Worm (Caenorhabditis elegans): Measurements from ENCODE around the gene lmp-2.
A peak's percentile ranks its signal among the peaks of the same experiment; 100 is the strongest.

The lmp-2 gene

DNA sequence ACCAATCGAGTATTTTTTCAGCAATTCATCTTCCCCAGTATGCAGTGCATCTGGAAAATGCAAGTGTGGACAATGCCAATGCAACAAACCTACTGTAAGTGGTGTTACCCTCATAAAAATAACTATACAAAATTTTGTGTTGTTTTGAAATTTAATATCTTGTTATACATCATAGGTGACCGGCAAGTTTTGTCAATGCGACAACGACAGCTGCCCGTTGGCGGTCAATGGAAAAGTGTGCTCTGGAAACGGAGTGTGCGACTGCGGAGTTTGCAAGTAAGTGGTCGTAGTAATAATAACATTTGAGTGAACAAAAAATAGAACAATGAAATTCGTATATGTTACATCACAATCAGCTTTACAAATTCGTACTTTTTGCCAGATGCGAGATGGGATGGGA is 10.2 kb upstream of the lmp-2 start:
- TF ChIP-seq madf-10 (tag; optimal IDR thresholded peaks at IDR 0.05) (no peak), attf-5 (GFP tag; optimal IDR thresholded peaks at IDR 0.05) (no peak), ztf-26 (tag; optimal IDR thresholded peaks at IDR 0.05) (no peak), ekl-4 (GFP tag; IDR thresholded peaks at IDR 0.05) (no peak), mel-28 (tag; optimal IDR thresholded peaks at IDR 0.05; ENCODE audit: borderline replicate concordance) (no peak)

DNA sequence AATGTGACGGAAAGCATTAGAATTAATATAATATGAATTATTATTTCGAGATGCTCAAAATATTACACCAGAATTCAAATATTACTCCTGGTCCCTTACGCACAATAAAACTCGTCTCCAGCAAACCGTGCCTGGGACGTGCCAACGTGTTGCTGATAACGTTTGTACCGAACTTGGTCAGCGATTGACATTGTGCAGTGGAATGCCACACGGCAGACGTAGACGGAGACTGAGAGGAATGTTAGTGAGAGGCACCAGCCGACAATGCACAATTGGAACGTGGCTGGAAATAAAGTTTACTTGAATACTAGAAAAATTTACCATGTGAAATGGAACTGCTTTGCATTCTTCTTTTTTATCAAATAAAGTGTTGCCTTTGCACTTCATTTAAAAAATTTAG is 8.2 kb upstream of the lmp-2 start:
- TF ChIP-seq nhr-80 (tag; optimal IDR thresholded peaks at IDR 0.05) (peak; percentile 87), let-607 (tag; optimal IDR thresholded peaks at IDR 0.05) (peak in 1 of 2 experiments; percentile 73), Y95B8A.8 (GFP tag; IDR thresholded peaks at IDR 0.05) (no peak), attf-6 (GFP tag; IDR thresholded peaks at IDR 0.05) (no peak), ekl-4 (GFP tag; IDR thresholded peaks at IDR 0.05) (no peak), gei-17 (GFP tag; optimal IDR thresholded peaks at IDR 0.05) (no peak), Y67H2A.10 (GFP tag; conservative IDR thresholded peaks at IDR 0.05) (no peak), ceh-91 (GFP tag; IDR thresholded peaks at IDR 0.05) (no peak)

DNA sequence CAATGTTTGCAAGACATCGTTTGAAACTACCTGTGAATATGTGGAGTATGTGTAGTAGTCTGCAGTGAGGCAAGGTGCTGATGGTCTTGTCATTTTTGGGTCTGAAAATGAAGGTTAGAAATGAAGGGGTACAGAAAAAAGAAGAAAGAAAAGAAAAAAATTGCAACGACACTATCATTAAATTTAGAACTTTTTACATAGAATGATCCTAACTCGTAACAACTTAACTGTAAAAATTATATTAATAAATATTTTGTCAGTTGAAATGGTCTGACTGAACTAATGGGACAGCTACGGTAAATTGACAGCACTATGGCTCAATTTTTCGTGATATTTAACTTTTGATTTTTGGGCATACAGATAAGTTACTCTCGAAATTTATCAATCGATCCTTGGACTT is 6.1 kb upstream of the lmp-2 start, which contains the start of gene C05D9.7:
Gene C05D9.7, minus strand, starts transcription at position 101 of the 400 bp plus-strand sequence.
- TF ChIP-seq egl-18 (GFP tag; IDR thresholded peaks at IDR 0.05) (no peak), repo-1 (tag; optimal IDR thresholded peaks at IDR 0.05) (no peak), ets-4 (GFP tag; optimal IDR thresholded peaks at IDR 0.05) (no peak), mel-28 (tag; optimal IDR thresholded peaks at IDR 0.05; ENCODE audit: borderline replicate concordance) (no peak), ceh-100 (GFP tag; IDR thresholded peaks at IDR 0.05) (no peak), sdz-38 (tag; optimal IDR thresholded peaks at IDR 0.05) (no peak), F33H1.4 (GFP tag; IDR thresholded peaks at IDR 0.05) (no peak), F57A8.1 (GFP tag; optimal IDR thresholded peaks at IDR 0.05) (no peak), tbx-9 (tag; optimal IDR thresholded peaks at IDR 0.05; ENCODE audit: borderline replicate concordance) (no peak), nfya-1 (tag; optimal IDR thresholded peaks at IDR 0.05; ENCODE audit: borderline replicate concordance, insufficient read depth) (no peak), let-526 (GFP tag; IDR thresholded peaks at IDR 0.05) (no peak)

DNA sequence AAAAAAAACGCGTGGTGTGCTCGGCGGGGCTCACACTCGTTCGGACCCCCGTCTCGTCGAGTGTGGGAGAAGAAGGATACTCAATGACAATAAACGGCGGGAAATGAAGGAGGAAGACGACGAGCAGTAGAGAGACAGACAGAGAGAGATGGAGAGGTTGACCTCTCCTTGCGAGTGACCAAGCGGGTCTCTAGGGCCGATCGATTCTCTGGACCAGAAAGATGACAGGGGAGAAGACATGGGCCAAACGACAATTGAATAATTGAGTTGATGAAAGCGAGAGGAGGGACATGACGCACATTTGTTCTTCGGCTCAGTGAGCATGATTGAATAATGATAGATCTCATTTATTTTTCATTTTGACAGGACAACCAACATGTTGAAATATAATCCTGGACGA is 5.1 kb upstream of the lmp-2 start:
- TF ChIP-seq cebp-1 (GFP tag; IDR thresholded peaks at IDR 0.05) (no peak), cebp-1 (tag; optimal IDR thresholded peaks at IDR 0.05) (peak; percentile 18), B0019.2 (GFP tag; conservative IDR thresholded peaks at IDR 0.05) (no peak)

DNA sequence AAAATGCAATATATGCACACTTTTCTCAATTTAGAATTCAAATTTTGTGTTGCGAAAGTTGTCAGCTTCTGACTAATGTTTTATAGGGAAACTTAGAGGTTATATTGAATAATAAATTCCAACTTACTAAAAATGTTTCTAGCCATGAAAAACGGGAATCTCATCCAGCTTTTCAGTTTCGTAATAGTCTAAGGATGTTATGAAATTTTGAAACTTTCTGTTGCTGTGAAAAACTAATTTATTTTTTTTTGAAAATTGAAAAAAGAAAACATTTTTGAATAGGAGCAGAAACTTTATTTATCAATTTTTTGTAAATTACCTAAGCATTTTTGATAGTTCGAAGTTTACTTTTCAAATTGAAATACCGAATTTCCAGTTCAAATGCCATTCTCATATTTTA is 3.8 kb upstream of the lmp-2 start:
- TF ChIP-seq cebp-1 (GFP tag; IDR thresholded peaks at IDR 0.05) (no peak), cebp-1 (tag; optimal IDR thresholded peaks at IDR 0.05) (peak; percentile 66), F10E7.11 (tag; optimal IDR thresholded peaks at IDR 0.05) (no peak)

DNA sequence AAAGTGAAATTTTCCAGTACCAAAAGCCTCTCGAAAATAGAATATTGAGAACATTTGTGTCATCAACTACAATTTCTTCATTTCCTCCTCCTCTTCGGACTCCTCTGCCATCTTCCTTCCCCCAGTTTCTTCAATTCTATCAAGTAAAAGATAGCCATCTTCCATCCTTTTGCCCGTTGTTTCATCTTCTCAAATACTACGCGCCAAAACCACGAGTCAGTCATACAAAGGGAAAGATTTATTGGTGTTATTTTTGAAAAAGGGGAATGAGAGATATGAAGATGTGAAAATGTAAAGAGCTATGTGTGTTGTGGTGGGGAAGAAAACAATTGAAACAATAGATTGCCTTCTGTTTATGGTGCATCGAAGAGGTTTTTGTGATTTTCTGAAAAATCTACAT is 3.2 kb upstream of the lmp-2 start:
- no peak for TF ChIP-seq repo-1 (tag; optimal IDR thresholded peaks at IDR 0.05)
- no peak for TF ChIP-seq B0035.1 (tag; optimal IDR thresholded peaks at IDR 0.05)
- no peak for TF ChIP-seq lag-1 (GFP tag; IDR thresholded peaks at IDR 0.05)
- no peak for TF ChIP-seq hlh-26 (GFP tag; conservative IDR thresholded peaks at IDR 0.05)

DNA sequence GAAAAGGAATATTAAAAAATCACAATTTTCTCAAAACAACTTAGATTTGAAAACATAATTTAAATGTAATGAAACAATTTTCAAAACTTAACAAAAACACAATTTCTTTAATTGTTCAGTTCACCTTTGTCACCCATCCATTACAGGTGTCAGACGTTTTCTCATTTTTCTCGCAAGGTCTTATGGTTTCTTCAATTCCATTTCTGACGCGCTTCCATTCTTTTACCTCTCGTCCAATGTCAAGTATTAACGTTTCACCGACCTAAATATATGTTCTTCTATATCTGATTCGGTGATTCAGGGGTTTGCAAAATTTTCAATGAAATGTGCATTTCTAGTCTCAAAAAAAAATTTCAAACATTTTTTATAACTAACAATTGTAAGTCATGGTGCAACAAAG is 1.9 kb upstream of the lmp-2 start:
- TF ChIP-seq Y95B8A.8 (GFP tag; IDR thresholded peaks at IDR 0.05) (no peak), zim-3 (tag; optimal IDR thresholded peaks at IDR 0.05) (no peak), B0035.1 (tag; optimal IDR thresholded peaks at IDR 0.05) (no peak), somi-1 (GFP tag; optimal IDR thresholded peaks at IDR 0.05) (no peak), attf-3 (GFP tag; conservative IDR thresholded peaks at IDR 0.05) (no peak), snpc-1.3 (tag; optimal IDR thresholded peaks at IDR 0.05; ENCODE audit: insufficient read depth) (no peak), lin-35 (GFP tag; optimal IDR thresholded peaks at IDR 0.05) (no peak), aptf-2 (GFP tag; conservative IDR thresholded peaks at IDR 0.05) (no peak), cebp-2 (GFP tag; IDR thresholded peaks at IDR 0.05) (no peak), ceh-27 (GFP tag; optimal IDR thresholded peaks at IDR 0.05) (no peak), mel-28 (tag; optimal IDR thresholded peaks at IDR 0.05; ENCODE audit: borderline replicate concordance) (no peak), Y53G8AR.9 (GFP tag; conservative IDR thresholded peaks at IDR 0.05) (no peak), ztf-28 (GFP tag; IDR thresholded peaks at IDR 0.05) (no peak)

Measured in whole organism, young adult.